Fruit fly (Drosophila melanogaster) whole organism: Measurements from ENCODE around the gene CG14262.

ENCODE experiments used
- CG8478 ChIP-seq: fragments of >200 bp; optimal IDR thresholded peaks from 2 replicates; lab custom pipeline; 2018; ENCODE audit warnings: inconsistent platforms
- Dll ChIP-seq: fragments of >200 bp; optimal IDR thresholded peaks from 2 replicates; lab custom pipeline; 2017
- pan ChIP-seq: fragments of >200 bp; optimal IDR thresholded peaks from 2 replicates; lab custom pipeline; 2017
- psq ChIP-seq: fragments of >200 bp; optimal IDR thresholded peaks from 2 replicates; lab custom pipeline; 2017
- usp ChIP-seq: fragments of >200 bp; optimal IDR thresholded peaks from 2 replicates; lab custom pipeline; 2017; ENCODE audit warnings: missing biosample characterization, missing genetic modification characterization, mixed read lengths

- no peak for TF ChIP-seq pan (lab: Kevin White, UChicago)
- TF ChIP-seq Dll (lab: Kevin White, UChicago) = no peak
- no peak for TF ChIP-seq usp (GFP tag; lab: Kevin White, UChicago)
- TF ChIP-seq psq (lab: Kevin White, UChicago) = no peak
- no peak for TF ChIP-seq CG8478 (lab: Kevin White, UChicago)
Observed at dm6 chr3R:27270379-27271266, 5.4 kb upstream of the CG14262 start.
